Worm (Caenorhabditis elegans) whole organism, L3 larva: Measurements from ENCODE around the gene ddx-23.

Experiments used
- R02D3.7 ChIP-seq: fragments of 150-350 bp; optimal IDR thresholded peaks from 2 replicates; lab custom pipeline; 2014; ENCODE audit warnings: missing biosample characterization, missing genetic modification characterization
- ZK546.5 ChIP-seq: sonication (generic microtip); optimal IDR thresholded peaks from 2 replicates; lab custom pipeline; 2017; ENCODE audit warnings: missing biosample characterization, missing genetic modification characterization
- aly-2 ChIP-seq: fragments of 150-350 bp; optimal IDR thresholded peaks from 2 replicates; lab custom pipeline; 2014; ENCODE audit warnings: missing biosample characterization, missing genetic modification characterization
- ceh-16 ChIP-seq: sonication (generic microtip); optimal IDR thresholded peaks from 2 replicates; lab custom pipeline; 2017; ENCODE audit warnings: missing biosample characterization, missing genetic modification characterization
- ceh-9 ChIP-seq: sonication (generic microtip); optimal IDR thresholded peaks from 2 replicates; lab custom pipeline; 2018; ENCODE audit warnings: missing biosample characterization, missing genetic modification characterization
- daf-12 ChIP-seq: fragments of 150-350 bp; optimal IDR thresholded peaks from 2 replicates; lab custom pipeline; 2014; ENCODE audit warnings: missing biosample characterization, missing genetic modification reagents, missing genetic modification characterization
- egl-5 ChIP-seq: fragments of 150-350 bp; optimal IDR thresholded peaks from 2 replicates; lab custom pipeline; 2017; ENCODE audit warnings: missing biosample characterization, missing genetic modification reagents, missing genetic modification characterization, inconsistent platforms
- elt-1 ChIP-seq: fragments of 150-350 bp; optimal IDR thresholded peaks from 2 replicates; lab custom pipeline; 2014; ENCODE audit warnings: missing biosample characterization, missing genetic modification characterization
- elt-2 ChIP-seq: sonication (generic microtip); optimal IDR thresholded peaks from 2 replicates; lab custom pipeline; 2016; ENCODE audit warnings: missing genetic modification reagents, mild to moderate bottlenecking, missing genetic modification characterization, missing compliant biosample characterization
- fkh-10 ChIP-seq: sonication (generic microtip); optimal IDR thresholded peaks from 2 replicates; lab custom pipeline; 2017; ENCODE audit warnings: missing biosample characterization, missing genetic modification reagents, missing genetic modification characterization
- fkh-2 ChIP-seq: fragments of 150-350 bp; optimal IDR thresholded peaks from 2 replicates; lab custom pipeline; 2014; ENCODE audit warnings: missing biosample characterization, missing genetic modification reagents, missing genetic modification characterization
- fos-1 ChIP-seq: fragments of 150-350 bp; optimal IDR thresholded peaks from 2 replicates; lab custom pipeline; 2014; ENCODE audit warnings: missing biosample characterization, missing genetic modification characterization
- hmg-11 ChIP-seq: sonication (generic microtip); optimal IDR thresholded peaks from 2 replicates; lab custom pipeline; 2016; ENCODE audit warnings: missing genetic modification characterization, missing compliant biosample characterization
- lin-15B ChIP-seq: fragments of 150-350 bp; optimal IDR thresholded peaks from 2 replicates; lab custom pipeline; 2014; ENCODE audit warnings: missing biosample characterization, missing genetic modification characterization
- lsy-12 ChIP-seq: sonication (generic microtip); optimal IDR thresholded peaks from 2 replicates; lab custom pipeline; 2016; ENCODE audit warnings: mild to moderate bottlenecking, missing genetic modification characterization, missing compliant biosample characterization
- mml-1 ChIP-seq: fragments of 150-350 bp; sonication (generic microtip); optimal IDR thresholded peaks from 3 replicates; lab custom pipeline; 2014; ENCODE audit warnings: missing biosample characterization, missing genetic modification characterization
- nfya-1 ChIP-seq: sonication (generic microtip); optimal IDR thresholded peaks from 2 replicates; lab custom pipeline; 2017; ENCODE audit warnings: missing genetic modification characterization, mild to moderate bottlenecking, missing compliant biosample characterization, antibody characterized with exemption, moderate library complexity; ENCODE audit not compliant: insufficient read depth
- nhr-11 ChIP-seq: fragments of 150-350 bp; optimal IDR thresholded peaks from 2 replicates; lab custom pipeline; 2014; ENCODE audit warnings: missing biosample characterization, missing genetic modification characterization
- nhr-12 ChIP-seq: fragments of 150-350 bp; optimal IDR thresholded peaks from 2 replicates; lab custom pipeline; 2014; ENCODE audit warnings: missing biosample characterization, missing genetic modification characterization
- nhr-23 ChIP-seq: fragments of 150-350 bp; optimal IDR thresholded peaks from 2 replicates; lab custom pipeline; 2014; ENCODE audit warnings: missing biosample characterization, missing genetic modification reagents, missing genetic modification characterization
- nhr-25 ChIP-seq: sonication (generic microtip); optimal IDR thresholded peaks from 2 replicates; lab custom pipeline; 2017; ENCODE audit warnings: missing biosample characterization, missing genetic modification characterization
- nhr-28 ChIP-seq: fragments of 150-350 bp; optimal IDR thresholded peaks from 2 replicates; lab custom pipeline; 2014; ENCODE audit warnings: missing biosample characterization, missing genetic modification characterization
- nhr-43 ChIP-seq: sonication (generic microtip); optimal IDR thresholded peaks from 2 replicates; lab custom pipeline; 2016; ENCODE audit warnings: mild to moderate bottlenecking, missing genetic modification characterization, missing compliant biosample characterization; ENCODE audit not compliant: poor library complexity, severe bottlenecking
- nhr-67 ChIP-seq: fragments of 150-350 bp; optimal IDR thresholded peaks from 2 replicates; lab custom pipeline; 2014; ENCODE audit warnings: missing biosample characterization, missing genetic modification characterization
- nhr-76 ChIP-seq: fragments of 150-350 bp; sonication (generic microtip); optimal IDR thresholded peaks from 5 replicates; lab custom pipeline; 2014; ENCODE audit warnings: missing biosample characterization, missing genetic modification characterization
- nhr-77 ChIP-seq: fragments of 150-350 bp; optimal IDR thresholded peaks from 2 replicates; lab custom pipeline; 2014; ENCODE audit warnings: missing biosample characterization, missing genetic modification characterization
- pha-4 ChIP-seq: fragments of 150-350 bp; optimal IDR thresholded peaks from 2 replicates; lab custom pipeline; 2014; ENCODE audit warnings: missing biosample characterization, missing genetic modification reagents, missing genetic modification characterization
- pqm-1 ChIP-seq: fragments of 150-350 bp; optimal IDR thresholded peaks from 2 replicates; lab custom pipeline; 2017; ENCODE audit warnings: missing biosample characterization, missing genetic modification characterization, inconsistent platforms
- sea-2 ChIP-seq: fragments of 150-350 bp; sonication (generic microtip); optimal IDR thresholded peaks from 4 replicates; lab custom pipeline; 2014; ENCODE audit warnings: missing biosample characterization, missing genetic modification reagents, missing genetic modification characterization
- skn-1 ChIP-seq: fragments of 150-350 bp; optimal IDR thresholded peaks from 2 replicates; lab custom pipeline; 2014; ENCODE audit warnings: missing biosample characterization, missing genetic modification characterization
- snpc-4 ChIP-seq: fragments of 150-350 bp; optimal IDR thresholded peaks from 2 replicates; lab custom pipeline; 2014; ENCODE audit warnings: missing biosample characterization, missing genetic modification characterization
- unc-39 ChIP-seq: sonication (generic microtip); optimal IDR thresholded peaks from 4 replicates; lab custom pipeline; 2017; ENCODE audit warnings: missing biosample characterization, missing genetic modification characterization
- zag-1 ChIP-seq: fragments of 150-350 bp; optimal IDR thresholded peaks from 2 replicates; lab custom pipeline; 2014; ENCODE audit warnings: missing biosample characterization, missing genetic modification characterization
- ztf-11 ChIP-seq: fragments of 150-350 bp; optimal IDR thresholded peaks from 2 replicates; lab custom pipeline; 2014; ENCODE audit warnings: missing biosample characterization, missing genetic modification characterization

Gene ddx-23

DNA sequence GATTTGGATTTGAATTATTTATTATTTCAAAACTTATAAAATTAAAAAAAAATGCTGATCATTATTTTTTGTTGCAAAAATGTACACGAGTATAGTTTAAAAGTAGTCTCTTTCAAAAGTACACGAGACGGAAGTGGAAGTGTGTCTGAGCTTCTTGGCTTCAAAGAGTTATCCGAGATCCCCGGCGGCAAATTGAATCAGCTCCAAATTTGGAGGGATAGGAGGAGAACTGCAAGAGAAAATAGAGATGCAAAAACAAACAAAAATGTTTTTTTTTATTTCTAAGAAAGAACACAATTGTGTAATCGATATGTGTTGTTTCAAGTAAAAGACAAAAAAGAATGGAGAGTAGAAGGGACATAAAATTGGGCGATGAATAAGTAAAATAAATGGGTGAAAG lies 49.5 kb upstream of the ddx-23 start:
- TF ChIP-seq ztf-11 (no peak), nhr-28 (tag; lab: Kevin White, UChicago) (no peak), aly-2 (tag; lab: Kevin White, UChicago) (no peak), R02D3.7 (tag; lab: Kevin White, UChicago) (no peak), nhr-77 (no peak), skn-1 (no peak)
- TF ChIP-seq, all 47 proteins: peak for 0

DNA sequence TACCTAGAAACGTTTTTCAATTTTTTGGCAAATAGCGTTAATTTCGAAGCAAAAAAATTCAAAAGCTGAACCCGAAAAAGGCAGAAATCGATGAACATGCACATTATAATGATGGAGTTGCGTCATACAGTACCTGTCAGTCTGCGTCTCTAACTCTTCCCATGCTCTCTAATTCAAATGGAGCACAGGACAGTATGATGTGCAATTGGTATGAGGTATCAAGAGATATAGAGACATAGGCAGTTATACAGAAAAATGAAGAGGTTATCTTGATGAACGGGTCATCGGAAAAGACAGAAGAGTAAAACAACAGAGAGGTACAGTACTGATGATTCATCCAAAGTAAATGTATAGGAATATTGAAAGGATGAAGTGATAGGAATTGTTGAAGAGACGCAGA lies 47.6 kb upstream of the ddx-23 start:
- TF ChIP-seq snpc-4 (tag; lab: Kevin White, UChicago) (no peak), ceh-16 (tag; lab: Kevin White, UChicago) (no peak), zag-1 (tag; lab: Kevin White, UChicago) (no peak), pha-4 (tag; lab: Kevin White, UChicago) (peak; percentile 50), unc-39 (no peak), fkh-2 (tag; lab: Kevin White, UChicago) (no peak), ZK546.5 (tag; lab: Kevin White, UChicago) (no peak), hmg-11 (tag; lab: Kevin White, UChicago) (peak; percentile 4), nhr-25 (tag; lab: Kevin White, UChicago) (no peak), pqm-1 (tag; lab: Kevin White, UChicago) (peak; percentile 23), elt-1 (tag; lab: Kevin White, UChicago) (no peak), mml-1 (no peak), elt-2 (tag; lab: Kevin White, UChicago) (peak; percentile 26), lsy-12 (no peak), daf-12 (tag; lab: Kevin White, UChicago) (no peak)

DNA sequence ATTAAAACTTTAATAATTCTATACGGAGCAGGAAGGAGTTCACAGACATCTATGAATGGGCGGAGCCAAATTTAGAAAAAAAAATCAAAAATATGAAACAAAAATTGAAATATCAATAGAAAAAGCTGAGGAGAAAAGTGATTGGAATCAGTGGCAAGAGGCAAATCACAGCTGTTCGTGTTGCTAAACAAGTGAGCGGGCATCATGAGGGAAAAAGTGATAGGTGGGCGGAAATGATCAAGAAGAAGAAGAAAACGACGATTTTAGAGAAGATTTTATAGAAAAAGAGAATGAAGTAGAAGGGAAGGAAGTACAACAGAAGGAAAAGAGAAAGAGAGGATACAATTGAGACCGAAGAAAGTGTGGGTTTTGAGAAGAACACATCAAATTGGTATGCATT lies 45.6 kb upstream of the ddx-23 start:
- TF ChIP-seq elt-2 (tag; lab: Kevin White, UChicago) (no peak), nhr-77 (no peak), nhr-76 (tag; lab: Kevin White, UChicago) (no peak), nhr-25 (tag; lab: Kevin White, UChicago) (no peak), mml-1 (no peak), daf-12 (tag; lab: Kevin White, UChicago) (no peak), ZK546.5 (tag; lab: Kevin White, UChicago) (no peak), lsy-12 (no peak), nhr-12 (tag; lab: Kevin White, UChicago) (no peak), ceh-9 (tag; lab: Kevin White, UChicago) (no peak), nhr-11 (tag; lab: Kevin White, UChicago) (no peak)

DNA sequence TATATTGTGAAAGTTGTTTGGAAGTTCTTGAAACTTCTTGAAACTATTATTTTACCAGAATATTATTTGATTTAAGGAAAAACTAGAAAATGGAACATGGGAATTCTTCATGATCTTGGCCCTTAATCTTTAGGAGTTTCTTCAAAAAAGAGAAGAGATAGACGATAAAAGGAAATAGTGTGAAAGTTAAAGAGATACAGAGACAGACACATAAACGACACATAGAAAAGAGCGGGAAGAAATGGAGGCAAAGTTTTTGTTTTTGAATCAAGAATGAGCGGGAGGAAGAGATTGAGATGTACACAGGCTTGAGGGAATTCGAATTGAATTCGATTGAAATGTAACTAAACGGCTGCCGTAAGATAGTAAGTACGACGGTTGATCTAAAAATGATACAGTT lies 44.4 kb upstream of the ddx-23 start:
- TF ChIP-seq nfya-1 (tag; lab: Kevin White, UChicago) (peak; percentile 1), sea-2 (GFP tag; lab: Kevin White, UChicago) (no peak)

DNA sequence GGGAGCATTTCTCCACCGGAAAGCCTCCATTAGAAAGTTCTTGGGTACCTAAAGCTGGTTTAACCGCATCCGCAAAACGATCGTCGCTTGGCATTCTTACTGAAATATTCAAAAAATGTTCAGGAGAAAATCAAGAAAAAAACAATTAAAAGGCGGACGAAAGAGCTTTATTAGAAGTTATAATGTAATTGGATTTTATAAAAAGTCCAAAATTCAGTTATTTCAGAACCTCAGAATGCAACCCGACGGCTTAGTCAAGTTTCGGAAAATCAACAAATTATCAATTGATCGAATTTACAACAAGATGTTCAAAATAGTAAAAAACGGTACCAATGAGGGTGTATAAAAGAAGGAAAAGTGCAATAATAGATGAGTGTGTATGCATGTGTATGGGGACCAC lies 42.8 kb upstream of the ddx-23 start, which contains the start of gene pxl-1:
pxl-1 (minus strand) TSS at position 101 of the 400 bp plus-strand sequence.
- TF ChIP-seq nhr-43 (tag; lab: Kevin White, UChicago) (no peak), nhr-25 (tag; lab: Kevin White, UChicago) (no peak), nhr-76 (tag; lab: Kevin White, UChicago) (no peak), fos-1 (tag; lab: Kevin White, UChicago) (no peak), fkh-10 (GFP tag; lab: Kevin White, UChicago) (no peak), egl-5 (tag; lab: Kevin White, UChicago) (no peak), unc-39 (no peak), nhr-23 (no peak), zag-1 (tag; lab: Kevin White, UChicago) (no peak), lin-15B (no peak)

DNA sequence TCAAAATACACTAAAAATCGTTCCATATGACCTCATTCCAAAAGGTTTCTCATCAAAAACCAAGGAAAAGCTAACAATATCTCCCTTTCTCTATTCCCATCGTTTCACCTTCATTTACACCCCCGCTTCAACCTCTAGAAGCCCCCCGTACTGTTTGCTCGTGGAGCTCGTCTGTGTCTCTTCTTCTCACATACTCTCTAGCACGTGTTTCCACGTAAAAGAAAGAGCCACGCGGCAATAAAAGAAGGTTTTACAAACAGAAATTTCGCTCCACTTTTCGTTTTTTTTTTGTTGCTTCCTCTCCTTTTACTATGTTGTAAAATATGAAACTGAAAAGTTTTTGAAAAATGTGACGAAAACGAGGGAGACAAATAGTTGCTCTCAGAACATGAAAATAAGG lies 39.8 kb upstream of the ddx-23 start:
- TF ChIP-seq pha-4 (tag; lab: Kevin White, UChicago) (peak; percentile 59), nhr-67 (tag; lab: Kevin White, UChicago) (no peak)
